Worm (Caenorhabditis elegans) whole organism, L4/young adult: Measurements from ENCODE around the gene ZK856.14.

Source experiments
- W03F9.2 ChIP-seq: fragments of 150-350 bp; optimal IDR thresholded peaks from 2 replicates; lab custom pipeline; 2014; ENCODE audit warnings: missing biosample characterization, missing genetic modification characterization
- dao-5 ChIP-seq: sonication (generic microtip); optimal IDR thresholded peaks from 2 replicates; lab custom pipeline; 2016; ENCODE audit warnings: missing genotype, missing genetic modification characterization, moderate library complexity, missing compliant biosample characterization
- him-1 ChIP-seq: sonication (generic microtip); optimal IDR thresholded peaks from 2 replicates; lab custom pipeline; 2016; ENCODE audit warnings: missing genotype, missing genetic modification reagents, missing genetic modification characterization, missing compliant biosample characterization

The ZK856.14 gene

DNA sequence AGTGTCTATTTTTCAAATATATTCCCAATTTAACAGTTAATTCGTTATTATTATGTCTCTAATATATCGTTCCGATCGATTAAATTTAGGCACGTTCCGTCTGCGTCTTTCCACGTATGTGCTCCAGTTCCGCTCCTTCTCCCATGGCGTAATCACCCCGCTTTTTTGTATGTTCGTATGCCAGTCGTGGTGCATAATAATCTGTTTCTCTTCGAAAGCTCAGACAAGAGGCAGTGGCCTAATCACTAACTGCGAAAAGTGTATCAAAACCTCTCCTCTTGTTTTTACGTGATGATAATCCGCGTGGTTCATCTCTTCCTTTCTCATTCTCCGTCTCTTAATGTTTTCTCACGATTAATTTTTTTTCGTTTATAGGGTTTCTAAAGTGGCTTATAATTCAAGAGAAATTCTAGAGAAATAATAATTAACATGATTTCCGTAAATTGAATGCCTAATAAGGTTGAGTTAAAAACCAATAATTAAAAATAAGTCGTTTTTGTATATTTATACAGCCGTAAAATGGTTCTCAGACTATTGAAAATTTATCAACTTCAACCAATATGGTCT is 30.9 kb downstream of the ZK856.14 start:
- TF ChIP-seq him-1 (tag; lab: Kevin White, UChicago) (no peak), dao-5 (no peak), W03F9.2 (tag; lab: Kevin White, UChicago) (no peak)

DNA sequence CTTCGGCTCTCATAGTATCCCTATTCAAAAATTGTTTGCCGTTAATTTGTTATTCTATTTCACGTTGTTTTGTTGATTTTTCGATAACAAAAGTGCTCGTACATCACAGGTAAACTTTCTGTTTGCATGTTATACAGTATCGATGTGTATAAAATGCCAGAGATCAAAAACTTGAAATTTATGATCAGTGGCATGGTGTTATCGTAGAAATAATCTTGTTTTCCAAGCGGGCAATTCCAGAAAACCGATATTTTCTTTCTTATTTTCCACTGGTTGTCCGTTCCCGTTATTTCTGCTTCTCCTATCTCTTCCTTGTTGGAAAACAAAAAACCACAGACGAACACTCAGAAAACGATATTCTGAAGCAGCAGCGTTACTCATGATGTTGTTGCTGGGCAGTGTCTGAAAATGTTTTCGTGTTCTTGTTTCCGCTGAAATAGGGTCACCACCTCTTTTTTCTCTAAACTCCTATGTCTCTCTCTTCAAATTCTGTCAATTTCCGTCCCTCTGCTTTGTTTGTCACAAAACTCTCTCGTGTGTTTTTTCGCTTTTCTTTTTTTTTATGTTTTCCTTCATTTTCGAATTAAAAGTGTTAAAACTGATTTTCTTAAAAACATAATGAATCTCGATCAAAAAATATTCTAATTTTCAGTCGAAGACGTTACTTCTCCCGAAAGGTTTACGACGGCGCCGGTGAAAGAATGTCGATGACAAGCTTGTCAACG is 31.6 kb downstream of the ZK856.14 start, which contains the start of gene akt-1:
TSS of gene akt-1 (plus strand) at position 651 of the 725 bp plus-strand sequence.
- TF ChIP-seq him-1 (tag; lab: Kevin White, UChicago) (no peak), W03F9.2 (tag; lab: Kevin White, UChicago) (no peak), dao-5 (no peak)

ce11 chrV:10249515-10249914 is 32.7 kb downstream of the ZK856.14 start:
- no peak for TF ChIP-seq dao-5
- no peak for TF ChIP-seq W03F9.2 (tag; lab: Kevin White, UChicago)
- TF ChIP-seq him-1 (tag; lab: Kevin White, UChicago) = no peak

DNA sequence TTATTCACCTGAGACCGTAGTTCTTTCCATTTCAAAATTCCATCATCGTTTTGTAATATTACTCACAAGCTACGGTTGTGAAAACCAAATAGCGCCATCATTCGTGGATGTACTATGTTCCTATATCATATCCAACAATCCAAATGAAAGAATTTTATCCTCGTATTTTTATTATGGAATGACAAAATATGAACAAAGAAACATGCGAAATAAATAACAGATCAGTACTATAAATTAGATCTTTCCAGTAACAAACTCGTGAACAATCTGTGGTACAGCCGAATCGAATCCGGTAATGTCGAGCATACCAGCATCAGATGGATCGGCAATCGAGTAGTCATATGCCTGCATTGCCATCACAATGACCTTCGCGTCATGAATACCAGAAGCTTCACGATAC is 35.9 kb downstream of the ZK856.14 start:
- TF ChIP-seq W03F9.2 (tag; lab: Kevin White, UChicago) (no peak), him-1 (tag; lab: Kevin White, UChicago) (no peak), dao-5 (no peak)

DNA sequence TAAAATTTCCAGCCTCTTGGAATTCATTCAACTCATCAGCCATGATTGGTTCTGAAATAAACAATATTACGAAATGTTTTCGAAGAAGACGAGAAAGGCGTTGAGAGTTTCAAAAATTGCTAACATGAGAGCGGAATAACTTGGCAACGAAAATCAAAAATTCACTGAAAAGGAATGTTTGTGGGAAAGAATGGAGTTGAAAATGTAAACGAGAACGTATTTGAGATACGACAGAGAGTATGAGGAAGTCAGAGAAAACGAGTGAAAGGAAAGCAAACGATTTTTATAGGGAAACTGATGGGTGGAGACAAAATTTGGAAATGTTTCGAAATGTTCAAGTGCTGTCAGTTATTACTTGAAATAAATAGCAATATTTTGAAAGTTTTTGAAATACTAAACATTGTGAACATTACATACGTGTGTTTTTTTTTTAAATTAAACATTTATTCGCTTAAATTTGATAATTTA is 38.2 kb downstream of the ZK856.14 start, which contains the start of gene rop-1:
TSS of gene rop-1 (minus strand) at position 51 of the 468 bp plus-strand sequence.
- TF ChIP-seq him-1 (tag; lab: Kevin White, UChicago) (no peak), W03F9.2 (tag; lab: Kevin White, UChicago) (no peak), dao-5 (no peak)

DNA sequence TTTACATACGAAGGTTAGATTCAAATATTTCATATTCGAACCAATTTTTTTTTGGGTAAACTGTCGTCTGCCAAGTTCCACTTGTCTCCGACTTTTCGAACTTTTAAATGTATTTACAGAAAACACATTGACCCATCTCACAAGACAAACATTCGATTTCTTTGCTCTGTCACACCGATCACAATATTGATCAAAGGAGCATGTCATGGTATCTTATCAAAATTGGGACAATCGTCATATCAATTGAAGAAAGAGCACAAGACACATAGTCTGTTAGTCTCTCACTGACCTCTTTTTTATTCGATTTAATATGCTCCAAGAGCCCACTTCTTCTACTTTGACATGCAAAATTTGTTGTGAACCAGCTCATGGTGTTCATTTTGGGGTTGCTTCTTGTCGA is 39.2 kb downstream of the ZK856.14 start, which contains the start of gene nhr-232:
TSS of gene nhr-232 (plus strand) at position 121 of the 400 bp plus-strand sequence.
- TF ChIP-seq dao-5 = no peak
- TF ChIP-seq him-1 (tag; lab: Kevin White, UChicago) = no peak
- TF ChIP-seq W03F9.2 (tag; lab: Kevin White, UChicago) = no peak

DNA sequence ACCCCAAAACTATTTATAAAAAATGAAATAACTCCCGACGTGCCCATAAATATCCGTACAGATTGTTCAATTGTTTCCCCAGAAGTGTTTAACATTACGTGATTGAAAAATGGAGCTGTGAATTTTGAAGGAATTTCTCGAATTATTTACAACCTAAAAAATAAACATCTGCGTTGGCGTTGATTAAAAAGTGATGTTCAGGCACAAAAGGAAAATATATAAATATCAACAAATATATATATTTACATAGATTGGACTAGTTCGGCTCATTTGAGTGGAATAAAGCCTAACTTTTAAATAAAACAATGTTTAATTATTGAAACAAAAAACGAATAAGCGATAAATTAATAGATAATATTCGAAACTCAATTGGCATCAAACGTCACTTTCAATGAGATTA is 43.6 kb downstream of the ZK856.14 start, which contains the start of gene sri-18:
TSS of gene sri-18 (minus strand) at position 101 of the 400 bp plus-strand sequence.
- no peak for TF ChIP-seq dao-5
- TF ChIP-seq him-1 (tag; lab: Kevin White, UChicago) = peak; percentile 15

DNA sequence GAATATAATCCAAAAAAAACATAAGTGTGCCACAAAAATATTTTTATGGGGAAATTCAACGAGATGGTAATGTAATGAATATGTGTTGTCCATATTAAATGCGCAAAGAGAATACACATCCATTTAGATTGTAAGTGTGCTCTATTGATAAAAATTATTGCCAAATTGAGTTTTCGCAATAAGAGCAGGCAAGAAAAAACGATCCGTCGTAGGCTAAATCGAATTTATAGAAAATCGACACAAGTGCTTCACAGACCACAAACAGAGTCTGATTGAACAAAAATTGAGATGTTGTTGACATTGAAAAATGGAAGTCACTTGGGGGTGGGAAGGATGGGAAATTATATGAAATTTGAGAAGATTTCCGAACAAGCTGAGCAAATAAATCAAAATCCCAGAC is 48.2 kb downstream of the ZK856.14 start:
- TF ChIP-seq dao-5 = no peak
- TF ChIP-seq W03F9.2 (tag; lab: Kevin White, UChicago) = no peak
- TF ChIP-seq him-1 (tag; lab: Kevin White, UChicago) = no peak

DNA sequence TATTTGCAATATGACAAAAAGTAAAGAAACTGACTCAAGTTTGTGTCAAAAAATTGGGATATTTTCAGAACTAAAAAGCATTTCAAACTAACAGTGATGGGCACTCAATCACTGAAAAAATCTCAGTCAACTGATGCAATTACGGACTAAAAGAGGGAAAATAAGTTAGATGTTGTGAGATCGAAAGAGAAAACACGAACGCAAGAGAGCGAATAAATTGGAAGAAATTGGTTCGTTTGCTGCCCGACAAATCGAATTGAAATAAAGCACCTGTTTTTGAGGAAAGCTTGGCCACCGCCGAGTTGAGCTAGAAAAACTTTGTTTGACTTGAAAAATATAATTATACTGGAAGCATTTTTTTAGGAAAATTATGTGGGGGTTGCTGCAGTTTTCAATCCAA is 49.2 kb downstream of the ZK856.14 start:
- TF ChIP-seq dao-5 (no peak), W03F9.2 (tag; lab: Kevin White, UChicago) (no peak), him-1 (tag; lab: Kevin White, UChicago) (no peak)
